Worm (Caenorhabditis elegans) whole organism, L4 larva: ENCODE measurements around the gene nhr-39.

Experiments
- Y5F2A.4 ChIP-seq: fragments of 200-800 bp; sonication (Bioruptor generic); optimal IDR thresholded peaks from 2 replicates; lab custom pipeline; 2018; ENCODE audit warnings: mild to moderate bottlenecking, missing genetic modification characterization, missing compliant biosample characterization
- nhr-11 ChIP-seq: fragments of 150-350 bp; optimal IDR thresholded peaks from 2 replicates; lab custom pipeline; 2014; ENCODE audit warnings: missing biosample characterization, missing genetic modification characterization
- nhr-28 ChIP-seq: fragments of 150-350 bp; optimal IDR thresholded peaks from 2 replicates; lab custom pipeline; 2014; ENCODE audit warnings: missing biosample characterization, missing genetic modification characterization

ce11 chrV:9254012-9254696, 49.0 kb upstream of the nhr-39 start, which contains the start of gene F07C3.9:
- TF ChIP-seq nhr-11 (tag; lab: Kevin White, UChicago) (no peak), nhr-28 (tag; lab: Kevin White, UChicago) (peak; percentile 52), Y5F2A.4 (GFP tag; lab: Kevin White, UChicago) (no peak)
